Worm (Caenorhabditis elegans): ENCODE results near the gene gcp-2.2.

Gene gcp-2.2

DNA sequence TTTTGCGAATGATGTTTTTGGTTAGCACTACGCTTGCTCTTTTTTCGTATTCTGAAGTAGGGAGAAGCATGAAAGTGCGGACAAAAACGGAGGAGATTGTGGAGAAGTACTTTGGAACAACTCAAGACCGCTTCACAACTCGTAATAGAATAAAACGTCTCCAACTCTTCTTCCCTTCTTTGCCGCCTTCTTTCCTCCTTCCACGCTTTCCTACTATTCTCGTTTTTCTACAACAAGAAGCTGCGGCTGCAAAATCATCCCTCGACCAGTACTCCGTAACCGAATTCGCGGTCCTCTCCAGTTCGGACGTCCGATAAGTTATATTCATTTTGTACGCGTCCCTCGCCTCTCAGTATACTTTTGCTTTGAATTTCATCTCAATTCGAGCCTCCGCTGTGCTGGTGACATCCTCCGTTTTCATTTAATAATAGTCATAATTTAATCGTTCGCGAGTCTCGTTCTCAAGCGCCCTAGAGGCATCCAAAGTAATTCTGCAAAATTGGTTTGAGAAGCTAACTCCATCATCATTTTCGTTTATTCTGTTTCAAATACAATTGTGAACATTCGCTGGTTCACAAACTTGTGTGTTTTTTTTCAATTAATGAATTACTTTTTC lies 32.3 kb downstream of the gcp-2.2 start:
- TF ChIP-seq unc-42 (tag; optimal IDR thresholded peaks at IDR 0.05) (peak; percentile 99), ceh-31 (tag; optimal IDR thresholded peaks at IDR 0.05) (peak; percentile 1), elt-4 (tag; optimal IDR thresholded peaks at IDR 0.05) (no peak)

DNA sequence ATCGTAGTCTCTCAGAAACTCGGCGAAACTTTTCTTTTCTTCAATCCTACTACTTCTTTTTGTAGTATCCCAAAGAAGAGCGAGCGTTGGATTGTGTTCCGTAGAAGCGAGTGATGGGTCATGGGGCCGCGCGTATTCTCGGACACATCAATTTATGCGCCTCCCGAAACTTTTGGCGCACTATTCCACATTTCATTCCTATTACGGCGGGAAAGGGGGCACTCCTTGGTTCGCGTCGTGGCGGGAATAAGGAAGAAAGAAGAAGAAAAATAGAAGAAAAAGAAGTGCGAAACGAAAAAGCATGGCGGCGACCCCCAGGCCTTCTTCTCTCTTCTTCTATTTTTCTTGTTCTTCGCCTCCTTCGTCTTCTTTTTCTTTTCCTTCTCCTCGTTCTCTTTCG lies 34.2 kb downstream of the gcp-2.2 start:
- TF ChIP-seq ceh-14 (tag; optimal IDR thresholded peaks at IDR 0.05), result no peak
- TF ChIP-seq unc-42 (tag; optimal IDR thresholded peaks at IDR 0.05), result peak; percentile 21
- no peak for TF ChIP-seq rnt-1 (tag; optimal IDR thresholded peaks at IDR 0.05)
- TF ChIP-seq ztf-16 (tag; optimal IDR thresholded peaks at IDR 0.05), result no peak
- peak; percentile 9 for TF ChIP-seq ceh-19 (GFP tag; optimal IDR thresholded peaks at IDR 0.05)

- TF ChIP-seq hlh-13 (GFP tag; optimal IDR thresholded peaks at IDR 0.05) (no peak), Y22D7AL.16 (tag; optimal IDR thresholded peaks at IDR 0.05) (no peak), pqm-1 (tag; optimal IDR thresholded peaks at IDR 0.05) (no peak), gmeb-2 (tag; optimal IDR thresholded peaks at IDR 0.05) (no peak), pax-1 (tag; optimal IDR thresholded peaks at IDR 0.05) (no peak), ceh-18 (tag; optimal IDR thresholded peaks at IDR 0.05) (no peak), F13H6.1 (tag; optimal IDR thresholded peaks at IDR 0.05) (no peak), ceh-45 (GFP tag; IDR thresholded peaks at IDR 0.05) (no peak), fkh-6 (tag; optimal IDR thresholded peaks at IDR 0.05) (no peak), C08G9.2 (tag; optimal IDR thresholded peaks at IDR 0.05) (no peak), ref-2 (tag; optimal IDR thresholded peaks at IDR 0.05) (no peak), ztf-16 (tag; optimal IDR thresholded peaks at IDR 0.05) (no peak), odd-2 (tag; optimal IDR thresholded peaks at IDR 0.05) (no peak), C38D4.7 (GFP tag; optimal IDR thresholded peaks at IDR 0.05) (no peak), lim-6 (tag; optimal IDR thresholded peaks at IDR 0.05) (no peak), K02D7.2 (tag; optimal IDR thresholded peaks at IDR 0.05) (no peak), tbx-2 (tag; optimal IDR thresholded peaks at IDR 0.05) (no peak), ceh-14 (tag; optimal IDR thresholded peaks at IDR 0.05) (no peak)
Measured at ce11 chrX:11572205-11572604, 34.7 kb downstream of the gcp-2.2 start, which contains the start of gene frm-3. Gene frm-3 (plus strand): TSS chrX:11572505.

- TF ChIP-seq pros-1 (tag; optimal IDR thresholded peaks at IDR 0.05), result no peak
- TF ChIP-seq ref-2 (tag; optimal IDR thresholded peaks at IDR 0.05), result no peak
- TF ChIP-seq ceh-48 (tag; optimal IDR thresholded peaks at IDR 0.05), result no peak
- TF ChIP-seq madf-2 (tag; optimal IDR thresholded peaks at IDR 0.05), result no peak
- TF ChIP-seq unc-86 (tag; optimal IDR thresholded peaks at IDR 0.05), result no peak
Measured at ce11 chrX:11574167-11574566, 36.7 kb downstream of the gcp-2.2 start.

DNA sequence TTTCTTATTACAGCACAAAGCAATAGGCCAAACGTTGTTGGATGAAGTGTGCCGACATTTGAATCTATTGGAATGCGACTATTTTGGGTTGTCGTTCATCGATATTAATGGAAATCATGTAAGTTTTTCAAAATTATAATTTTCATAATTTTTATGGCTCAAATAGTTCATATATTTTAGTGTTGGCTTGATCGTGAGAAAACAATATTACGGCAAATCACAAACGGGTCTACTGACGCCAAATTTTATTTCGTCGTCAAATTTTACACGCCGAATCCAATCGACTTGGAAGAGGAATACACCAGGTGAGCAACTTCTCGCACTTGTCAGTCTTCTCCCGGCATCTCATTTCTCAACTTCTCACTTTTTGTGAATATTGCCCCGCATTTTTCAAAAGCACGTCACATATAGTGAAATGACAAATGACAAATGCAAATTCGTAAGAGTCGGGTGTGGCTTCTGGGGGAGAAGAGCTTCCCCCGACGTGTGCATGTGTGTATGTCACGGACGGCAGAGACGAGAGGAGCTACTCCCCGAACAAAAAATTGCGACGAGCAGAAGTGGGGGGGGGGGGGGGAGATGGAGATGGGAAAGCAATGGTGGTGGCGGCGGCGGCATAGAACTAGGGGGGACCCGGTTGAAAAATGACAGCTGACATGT lies 39.0 kb downstream of the gcp-2.2 start:
- TF ChIP-seq ceh-30 (tag; optimal IDR thresholded peaks at IDR 0.05), result no peak
- TF ChIP-seq ref-2 (tag; optimal IDR thresholded peaks at IDR 0.05), result no peak
- TF ChIP-seq fax-1 (tag; optimal IDR thresholded peaks at IDR 0.05), result no peak
- no peak for TF ChIP-seq nhr-232 (tag; optimal IDR thresholded peaks at IDR 0.05)
- TF ChIP-seq pros-1 (tag; optimal IDR thresholded peaks at IDR 0.05), result no peak
- peak; percentile 9 for TF ChIP-seq pat-9 (tag; optimal IDR thresholded peaks at IDR 0.05)
- no peak for TF ChIP-seq ceh-34 (tag; optimal IDR thresholded peaks at IDR 0.05)
- no peak for TF ChIP-seq zip-5 (tag; optimal IDR thresholded peaks at IDR 0.05)
- no peak for TF ChIP-seq tbx-7 (tag; optimal IDR thresholded peaks at IDR 0.05)
- peak; percentile 78 for TF ChIP-seq unc-55 (GFP tag; optimal IDR thresholded peaks at IDR 0.05)
- no peak for TF ChIP-seq sox-4 (tag; optimal IDR thresholded peaks at IDR 0.05)
- TF ChIP-seq pag-3 (tag; optimal IDR thresholded peaks at IDR 0.05; ENCODE audit: borderline replicate concordance), result no peak
